Fruit fly (Drosophila melanogaster) whole organism, pupa: ENCODE measurements around the gene msk.

ENCODE experiments used
- CG10348 ChIP-seq: fragments of 200-800 bp; sonication (Bioruptor generic); IDR thresholded peaks from 2 replicates; pipeline ENCODE4 v1.3.6; 2022; ENCODE audit warnings: missing biosample characterization, missing genetic modification characterization
- CG12605 ChIP-seq: fragments of 200-800 bp; sonication (Bioruptor generic); IDR thresholded peaks from 2 replicates; pipeline ENCODE4 v1.3.6; 2022; ENCODE audit warnings: missing biosample characterization, missing genetic modification characterization
- CG13204 ChIP-seq: fragments of 200-800 bp; sonication (Bioruptor generic); optimal IDR thresholded peaks from 2 replicates; lab custom pipeline; 2018; ENCODE audit warnings: missing biosample characterization, mild to moderate bottlenecking, missing genetic modification characterization, moderate library complexity
- CG14655 ChIP-seq: fragments of 200-800 bp; sonication (Bioruptor generic); optimal IDR thresholded peaks from 3 replicates; lab custom pipeline; 2017; ENCODE audit warnings: mild to moderate bottlenecking, missing biosample characterization, missing genetic modification reagents, missing genetic modification characterization
- CG15710 ChIP-seq: fragments of 200-800 bp; sonication (Bioruptor generic); optimal IDR thresholded peaks from 2 replicates; lab custom pipeline; 2018; ENCODE audit warnings: missing biosample characterization, mild to moderate bottlenecking, missing genetic modification characterization, moderate library complexity
- CG17806 ChIP-seq: fragments of 200-800 bp; sonication (Bioruptor generic); optimal IDR thresholded peaks from 2 replicates; lab custom pipeline; 2018; ENCODE audit warnings: missing biosample characterization, mild to moderate bottlenecking, missing genetic modification characterization, moderate library complexity
- CG32121 ChIP-seq: fragments of 200-800 bp; sonication (Bioruptor generic); IDR thresholded peaks from 2 replicates; pipeline ENCODE4 v1.3.6; 2022; ENCODE audit warnings: missing biosample characterization, missing genetic modification characterization
- CG34367 ChIP-seq: fragments of 200-800 bp; sonication (Bioruptor generic); optimal IDR thresholded peaks from 2 replicates; lab custom pipeline; 2018; ENCODE audit warnings: missing biosample characterization, mild to moderate bottlenecking, missing genetic modification characterization
- CG4496 ChIP-seq: fragments of 200-800 bp; sonication (Bioruptor generic); IDR thresholded peaks from 3 replicates; pipeline ENCODE4 v1.3.6; 2022; ENCODE audit warnings: missing biosample characterization, missing genetic modification characterization
- CG8159 ChIP-seq: fragments of 200-800 bp; sonication (Bioruptor generic); optimal IDR thresholded peaks from 3 replicates; lab custom pipeline; 2018; ENCODE audit warnings: missing biosample characterization, mild to moderate bottlenecking, missing genetic modification characterization, moderate library complexity
- CG8301 ChIP-seq: fragments of 200-800 bp; sonication (Bioruptor generic); optimal IDR thresholded peaks from 2 replicates; lab custom pipeline; 2018; ENCODE audit warnings: missing biosample characterization, mild to moderate bottlenecking, missing genetic modification characterization
- CG9948 ChIP-seq: fragments of 200-800 bp; sonication (Bioruptor generic); optimal IDR thresholded peaks from 2 replicates; lab custom pipeline; 2018; ENCODE audit warnings: missing biosample characterization, mild to moderate bottlenecking, missing genetic modification characterization, moderate library complexity
- D1 ChIP-seq: fragments of 200-800 bp; sonication (Bioruptor generic); optimal IDR thresholded peaks from 2 replicates; lab custom pipeline; 2018; ENCODE audit warnings: missing biosample characterization, mild to moderate bottlenecking, missing genetic modification characterization, moderate library complexity
- EcR ChIP-seq: fragments of 200-800 bp; sonication (Bioruptor generic); optimal IDR thresholded peaks from 3 replicates; lab custom pipeline; 2019; ENCODE audit warnings: missing biosample characterization, missing genetic modification characterization, mild to moderate bottlenecking, moderate library complexity, missing genetic modification reagents
- Ets98B ChIP-seq: fragments of 200-800 bp; sonication (Bioruptor generic); IDR thresholded peaks from 2 replicates; pipeline ENCODE4 v1.3.6; 2022; ENCODE audit warnings: missing biosample characterization, missing genetic modification characterization
- Pif1A ChIP-seq: fragments of 200-800 bp; sonication (Bioruptor generic); optimal IDR thresholded peaks from 3 replicates; lab custom pipeline; 2016; ENCODE audit warnings: missing biosample characterization, missing genetic modification characterization
- Pif1B ChIP-seq: fragments of 200-800 bp; sonication (Bioruptor generic); optimal IDR thresholded peaks from 3 replicates; lab custom pipeline; 2016; ENCODE audit warnings: missing biosample characterization, missing genetic modification characterization
- Snoo ChIP-seq: fragments of 200-800 bp; sonication (Bioruptor generic); optimal IDR thresholded peaks from 3 replicates; lab custom pipeline; 2017; ENCODE audit warnings: missing biosample characterization, mild to moderate bottlenecking, missing genetic modification characterization, inconsistent platforms
- fd96Ca ChIP-seq: fragments of 200-800 bp; sonication (Bioruptor generic); IDR thresholded peaks from 3 replicates; pipeline ENCODE4 v1.3.6; 2022; ENCODE audit warnings: missing biosample characterization, missing genetic modification characterization
- gl ChIP-seq: fragments of 200-800 bp; sonication (Bioruptor generic); optimal IDR thresholded peaks from 2 replicates; lab custom pipeline; 2018; ENCODE audit warnings: missing biosample characterization, mild to moderate bottlenecking, missing genetic modification characterization
- rn ChIP-seq: fragments of 200-800 bp; sonication (Bioruptor generic); IDR thresholded peaks from 2 replicates; pipeline ENCODE4 v1.3.6; 2022; ENCODE audit warnings: missing biosample characterization, missing genetic modification characterization

Gene msk

DNA sequence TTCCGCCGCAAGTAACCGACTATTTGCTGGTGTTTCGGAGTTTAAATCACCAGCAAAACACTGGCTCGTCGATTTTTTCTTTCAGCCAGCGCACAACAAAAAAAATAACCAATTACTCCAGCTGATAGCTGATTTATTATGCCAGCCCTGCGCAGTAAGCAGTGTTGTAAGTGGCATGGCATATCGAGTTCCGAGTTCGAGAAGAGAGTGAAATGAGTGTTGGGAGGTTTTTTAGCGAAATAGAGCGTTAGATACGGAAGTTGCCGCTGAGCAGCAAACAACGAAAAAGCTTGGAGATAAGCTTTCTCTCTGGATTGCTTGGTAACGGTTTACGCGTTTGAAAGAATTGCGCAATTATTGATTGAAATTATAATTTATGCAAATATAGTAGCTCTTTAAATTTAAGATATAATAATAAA lies 24.3 kb upstream of the msk start, which contains the start of gene CG7565:
Gene CG7565, minus strand, starts transcription at position 137 of the 419 bp plus-strand sequence.
- no peak for TF ChIP-seq CG8159
- no peak for TF ChIP-seq fd96Ca (GFP tag; lab: Robert Waterston, UW)
- TF ChIP-seq CG8301 (tag; lab: Kevin White, UChicago), result peak; percentile 11
- TF ChIP-seq CG34367 (tag; lab: Kevin White, UChicago), result no peak
- no peak for TF ChIP-seq D1
- TF ChIP-seq CG12605 (GFP tag; lab: Robert Waterston, UW), result peak; percentile 25; the same call in 1 of the 2 replicates
- no peak for TF ChIP-seq gl (tag; lab: Kevin White, UChicago)
- TF ChIP-seq Ets98B (GFP tag; lab: Robert Waterston, UW), result peak; percentile 67
- peak; percentile 61 for TF ChIP-seq CG4496
- TF ChIP-seq rn (GFP tag; lab: Robert Waterston, UW), result no peak
- TF ChIP-seq Pif1B (GFP tag; lab: Kevin White, UChicago), result peak; percentile 30
- 0 out of 2 replicates have a peak, but pooled peaks have one; percentile 12 for TF ChIP-seq CG32121 (GFP tag; lab: Robert Waterston, UW)
- no peak for TF ChIP-seq EcR (GFP tag; lab: Kevin White, UChicago)
- TF ChIP-seq, all 21 proteins: peak for 6

DNA sequence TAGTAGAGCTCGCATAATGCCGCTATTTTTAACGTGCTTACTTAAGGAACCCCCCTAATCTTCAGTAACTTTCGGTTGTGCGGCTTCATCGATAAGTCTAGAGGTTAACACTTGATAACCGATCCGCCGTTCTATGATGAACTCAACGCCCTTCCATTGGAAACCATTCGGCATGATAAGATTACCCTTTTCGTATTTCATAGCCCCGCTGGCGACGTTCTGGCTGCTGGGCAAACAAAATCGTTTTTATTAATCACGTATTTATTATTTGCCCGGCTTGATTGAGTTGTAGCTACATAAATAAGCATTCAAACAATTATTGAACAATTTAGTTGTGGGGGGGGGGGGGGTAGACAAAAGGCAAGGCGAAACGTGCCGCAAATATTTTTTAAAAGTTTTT lies 22.4 kb upstream of the msk start:
- TF ChIP-seq Pif1B (GFP tag; lab: Kevin White, UChicago) (no peak), CG9948 (no peak)
- TF ChIP-seq, all 21 proteins: peak for 0

DNA sequence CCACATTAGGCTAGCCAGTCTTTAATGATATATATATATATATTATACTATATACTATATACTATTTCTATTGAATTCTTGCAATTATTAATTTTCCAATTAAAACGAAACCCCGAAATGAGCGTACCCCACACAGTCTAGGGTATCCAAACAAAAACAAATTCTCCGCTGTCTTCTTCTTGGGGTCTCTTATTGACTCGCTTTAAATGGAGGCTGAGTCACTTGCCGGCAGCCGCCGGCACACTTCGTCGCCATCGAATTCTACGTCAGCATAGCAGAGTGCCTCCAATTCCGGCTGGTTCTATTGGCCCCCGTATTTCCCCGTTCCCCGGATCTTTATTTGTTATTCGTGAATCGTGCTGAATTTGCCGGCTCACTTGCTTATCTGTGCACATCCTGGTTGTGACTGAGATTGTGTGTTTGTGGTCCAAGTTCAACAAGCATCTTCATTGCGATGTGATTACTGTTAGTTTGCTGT lies 21.3 kb upstream of the msk start:
- TF ChIP-seq CG8159 (no peak), D1 (no peak), CG4496 (0 out of 3 replicates have a peak, but pooled peaks have one; percentile 19), Pif1A (GFP tag; lab: Kevin White, UChicago) (no peak), CG8301 (tag; lab: Kevin White, UChicago) (peak; percentile 5), CG15710 (tag; lab: Kevin White, UChicago) (no peak), CG34367 (tag; lab: Kevin White, UChicago) (no peak), CG14655 (GFP tag; lab: Kevin White, UChicago) (no peak), CG12605 (GFP tag; lab: Robert Waterston, UW) (no peak), Pif1B (GFP tag; lab: Kevin White, UChicago) (no peak), Ets98B (GFP tag; lab: Robert Waterston, UW) (no peak), CG9948 (no peak), CG13204 (GFP tag; lab: Kevin White, UChicago) (no peak), gl (tag; lab: Kevin White, UChicago) (no peak), CG10348 (no peak), rn (GFP tag; lab: Robert Waterston, UW) (no peak), Snoo (tag; lab: Kevin White, UChicago) (no peak)

DNA sequence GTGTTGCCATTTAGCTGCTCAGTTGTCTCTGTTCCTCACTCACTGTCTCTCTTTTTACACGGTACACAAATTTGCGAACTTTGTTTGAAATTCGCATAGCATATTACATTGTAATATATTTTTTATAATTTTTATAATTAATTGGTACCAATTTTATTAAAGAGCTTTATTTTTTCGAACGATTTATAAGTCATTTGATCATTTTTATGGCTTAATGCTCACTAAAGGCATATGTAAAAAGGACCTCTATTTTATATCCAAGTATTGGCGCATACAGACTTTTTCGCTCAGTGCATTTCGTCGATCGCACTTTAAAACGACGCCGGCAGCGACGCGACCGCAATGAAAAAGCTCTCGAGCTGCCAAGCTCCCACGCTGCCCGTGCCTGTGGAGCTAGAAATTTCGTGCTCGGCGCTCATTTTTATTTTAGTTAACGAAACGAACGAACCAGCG lies 19.8 kb upstream of the msk start:
- TF ChIP-seq fd96Ca (GFP tag; lab: Robert Waterston, UW) (peak; percentile 92), gl (tag; lab: Kevin White, UChicago) (peak; percentile 71), D1 (peak; percentile 81), Ets98B (GFP tag; lab: Robert Waterston, UW) (peak; percentile 94), CG12605 (GFP tag; lab: Robert Waterston, UW) (peak; percentile 84), EcR (GFP tag; lab: Kevin White, UChicago) (peak; percentile 15), CG4496 (peak; percentile 93; the same call in 2 of the 3 replicates), CG13204 (GFP tag; lab: Kevin White, UChicago) (peak; percentile 73), CG15710 (tag; lab: Kevin White, UChicago) (peak; percentile 94), CG8301 (tag; lab: Kevin White, UChicago) (peak; percentile 90), Pif1B (GFP tag; lab: Kevin White, UChicago) (peak; percentile 84), Snoo (tag; lab: Kevin White, UChicago) (peak; percentile 92), CG14655 (GFP tag; lab: Kevin White, UChicago) (peak; percentile 93), CG32121 (GFP tag; lab: Robert Waterston, UW) (peak; percentile 97), CG9948 (peak; percentile 89), CG8159 (peak; percentile 94), CG10348 (peak; percentile 91), Pif1A (GFP tag; lab: Kevin White, UChicago) (peak; percentile 87), CG34367 (tag; lab: Kevin White, UChicago) (peak; percentile 83), rn (GFP tag; lab: Robert Waterston, UW) (peak; percentile 87), CG17806 (tag; lab: Kevin White, UChicago) (peak; percentile 80)

DNA sequence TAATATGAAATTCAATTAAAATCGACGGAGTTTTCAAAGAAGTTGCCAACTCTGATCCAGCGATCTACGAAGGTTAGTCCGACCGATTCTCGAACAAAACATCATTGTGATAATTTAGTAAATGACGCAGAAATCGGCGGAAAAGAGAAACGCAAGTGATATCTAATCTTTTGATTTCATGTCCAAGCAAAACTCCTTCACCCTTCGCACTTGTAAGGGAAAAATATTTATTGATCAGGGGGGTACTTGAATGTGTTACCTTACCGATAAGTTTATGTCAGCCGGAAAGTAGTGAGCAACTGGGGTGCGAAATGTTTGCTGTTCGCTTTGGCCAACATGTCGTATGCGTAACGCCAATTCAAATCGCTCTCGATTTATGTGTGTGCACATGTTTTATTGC lies 18.9 kb upstream of the msk start:
- TF ChIP-seq Pif1A (GFP tag; lab: Kevin White, UChicago) (no peak), CG13204 (GFP tag; lab: Kevin White, UChicago) (no peak), CG10348 (no peak)

DNA sequence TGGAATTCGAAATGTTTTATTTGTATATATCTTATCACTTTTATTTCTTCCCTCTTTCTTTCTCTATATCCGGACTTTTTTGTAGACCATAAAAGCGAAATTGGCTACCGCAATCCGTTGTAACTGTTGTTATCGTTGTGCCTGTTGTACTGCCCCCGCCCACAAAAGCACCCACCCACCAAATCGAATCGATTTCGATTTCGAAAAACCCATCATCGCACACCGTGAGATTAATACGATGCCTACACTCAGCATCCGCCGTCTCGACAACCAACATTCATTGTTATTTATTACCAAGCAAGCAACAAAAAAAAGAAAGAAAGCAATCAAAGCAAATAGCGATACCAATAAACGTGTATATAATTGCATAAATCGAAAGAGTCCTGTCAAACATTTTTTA lies 7.8 kb upstream of the msk start:
- TF ChIP-seq CG12605 (GFP tag; lab: Robert Waterston, UW), result no peak
- TF ChIP-seq rn (GFP tag; lab: Robert Waterston, UW), result no peak
- no peak for TF ChIP-seq CG17806 (tag; lab: Kevin White, UChicago)
- TF ChIP-seq CG8159, result no peak
- TF ChIP-seq CG8301 (tag; lab: Kevin White, UChicago), result no peak
- no peak for TF ChIP-seq D1
- no peak for TF ChIP-seq Snoo (tag; lab: Kevin White, UChicago)
- TF ChIP-seq gl (tag; lab: Kevin White, UChicago), result no peak
- no peak for TF ChIP-seq CG10348
- TF ChIP-seq CG4496, result no peak
- TF ChIP-seq CG13204 (GFP tag; lab: Kevin White, UChicago), result no peak
- TF ChIP-seq EcR (GFP tag; lab: Kevin White, UChicago), result no peak
- no peak for TF ChIP-seq CG32121 (GFP tag; lab: Robert Waterston, UW)
- TF ChIP-seq Ets98B (GFP tag; lab: Robert Waterston, UW), result no peak
- no peak for TF ChIP-seq CG9948
- no peak for TF ChIP-seq Pif1B (GFP tag; lab: Kevin White, UChicago)
